Fruit fly (Drosophila melanogaster) whole organism, pupa: Measurements from ENCODE around the gene Sfp65A.

Source experiments
- CG10348 ChIP-seq: fragments of 200-800 bp; sonication (Bioruptor generic); IDR thresholded peaks from 2 replicates; pipeline ENCODE4 v1.3.6; 2022; ENCODE audit warnings: missing biosample characterization, missing genetic modification characterization
- CG12605 ChIP-seq: fragments of 200-800 bp; sonication (Bioruptor generic); IDR thresholded peaks from 2 replicates; pipeline ENCODE4 v1.3.6; 2022; ENCODE audit warnings: missing biosample characterization, missing genetic modification characterization
- CG13204 ChIP-seq: fragments of 200-800 bp; sonication (Bioruptor generic); optimal IDR thresholded peaks from 2 replicates; lab custom pipeline; 2018; ENCODE audit warnings: missing biosample characterization, mild to moderate bottlenecking, missing genetic modification characterization, moderate library complexity
- CG14655 ChIP-seq: fragments of 200-800 bp; sonication (Bioruptor generic); optimal IDR thresholded peaks from 3 replicates; lab custom pipeline; 2017; ENCODE audit warnings: mild to moderate bottlenecking, missing biosample characterization, missing genetic modification reagents, missing genetic modification characterization
- CG15710 ChIP-seq: fragments of 200-800 bp; sonication (Bioruptor generic); optimal IDR thresholded peaks from 2 replicates; lab custom pipeline; 2018; ENCODE audit warnings: missing biosample characterization, mild to moderate bottlenecking, missing genetic modification characterization, moderate library complexity
- CG17806 ChIP-seq: fragments of 200-800 bp; sonication (Bioruptor generic); optimal IDR thresholded peaks from 2 replicates; lab custom pipeline; 2018; ENCODE audit warnings: missing biosample characterization, mild to moderate bottlenecking, missing genetic modification characterization, moderate library complexity
- CG32121 ChIP-seq: fragments of 200-800 bp; sonication (Bioruptor generic); IDR thresholded peaks from 2 replicates; pipeline ENCODE4 v1.3.6; 2022; ENCODE audit warnings: missing biosample characterization, missing genetic modification characterization
- CG34367 ChIP-seq: fragments of 200-800 bp; sonication (Bioruptor generic); optimal IDR thresholded peaks from 2 replicates; lab custom pipeline; 2018; ENCODE audit warnings: missing biosample characterization, mild to moderate bottlenecking, missing genetic modification characterization
- CG4496 ChIP-seq: fragments of 200-800 bp; sonication (Bioruptor generic); IDR thresholded peaks from 3 replicates; pipeline ENCODE4 v1.3.6; 2022; ENCODE audit warnings: missing biosample characterization, missing genetic modification characterization
- CG8159 ChIP-seq: fragments of 200-800 bp; sonication (Bioruptor generic); optimal IDR thresholded peaks from 3 replicates; lab custom pipeline; 2018; ENCODE audit warnings: missing biosample characterization, mild to moderate bottlenecking, missing genetic modification characterization, moderate library complexity
- CG8301 ChIP-seq: fragments of 200-800 bp; sonication (Bioruptor generic); optimal IDR thresholded peaks from 2 replicates; lab custom pipeline; 2018; ENCODE audit warnings: missing biosample characterization, mild to moderate bottlenecking, missing genetic modification characterization
- CG9948 ChIP-seq: fragments of 200-800 bp; sonication (Bioruptor generic); optimal IDR thresholded peaks from 2 replicates; lab custom pipeline; 2018; ENCODE audit warnings: missing biosample characterization, mild to moderate bottlenecking, missing genetic modification characterization, moderate library complexity
- D1 ChIP-seq: fragments of 200-800 bp; sonication (Bioruptor generic); optimal IDR thresholded peaks from 2 replicates; lab custom pipeline; 2018; ENCODE audit warnings: missing biosample characterization, mild to moderate bottlenecking, missing genetic modification characterization, moderate library complexity
- EcR ChIP-seq: fragments of 200-800 bp; sonication (Bioruptor generic); optimal IDR thresholded peaks from 3 replicates; lab custom pipeline; 2019; ENCODE audit warnings: missing biosample characterization, missing genetic modification characterization, mild to moderate bottlenecking, moderate library complexity, missing genetic modification reagents
- Ets98B ChIP-seq: fragments of 200-800 bp; sonication (Bioruptor generic); IDR thresholded peaks from 2 replicates; pipeline ENCODE4 v1.3.6; 2022; ENCODE audit warnings: missing biosample characterization, missing genetic modification characterization
- Pif1A ChIP-seq: fragments of 200-800 bp; sonication (Bioruptor generic); optimal IDR thresholded peaks from 3 replicates; lab custom pipeline; 2016; ENCODE audit warnings: missing biosample characterization, missing genetic modification characterization
- Pif1B ChIP-seq: fragments of 200-800 bp; sonication (Bioruptor generic); optimal IDR thresholded peaks from 3 replicates; lab custom pipeline; 2016; ENCODE audit warnings: missing biosample characterization, missing genetic modification characterization
- Snoo ChIP-seq: fragments of 200-800 bp; sonication (Bioruptor generic); optimal IDR thresholded peaks from 3 replicates; lab custom pipeline; 2017; ENCODE audit warnings: missing biosample characterization, mild to moderate bottlenecking, missing genetic modification characterization, inconsistent platforms
- fd96Ca ChIP-seq: fragments of 200-800 bp; sonication (Bioruptor generic); IDR thresholded peaks from 3 replicates; pipeline ENCODE4 v1.3.6; 2022; ENCODE audit warnings: missing biosample characterization, missing genetic modification characterization
- gl ChIP-seq: fragments of 200-800 bp; sonication (Bioruptor generic); optimal IDR thresholded peaks from 2 replicates; lab custom pipeline; 2018; ENCODE audit warnings: missing biosample characterization, mild to moderate bottlenecking, missing genetic modification characterization
- rn ChIP-seq: fragments of 200-800 bp; sonication (Bioruptor generic); IDR thresholded peaks from 2 replicates; pipeline ENCODE4 v1.3.6; 2022; ENCODE audit warnings: missing biosample characterization, missing genetic modification characterization

Sfp65A gene

dm6 chr3L:6309726-6310125, 40.4 kb upstream of the Sfp65A start:
- TF ChIP-seq CG8159 (tag; lab: Kevin White, UChicago) (no peak), Pif1B (GFP tag; lab: Kevin White, UChicago) (no peak), CG12605 (GFP tag; lab: Robert Waterston, UW) (no peak), fd96Ca (GFP tag; lab: Robert Waterston, UW) (no peak), rn (GFP tag; lab: Robert Waterston, UW) (no peak), CG4496 (no peak), CG9948 (no peak), D1 (tag; lab: Kevin White, UChicago) (no peak), gl (tag; lab: Kevin White, UChicago) (no peak), CG14655 (GFP tag; lab: Kevin White, UChicago) (no peak), Pif1A (GFP tag; lab: Kevin White, UChicago) (no peak), CG8301 (tag; lab: Kevin White, UChicago) (no peak), Ets98B (GFP tag; lab: Robert Waterston, UW) (no peak), CG10348 (GFP tag; lab: Robert Waterston, UW) (no peak), CG34367 (tag; lab: Kevin White, UChicago) (no peak), EcR (no peak), CG13204 (GFP tag; lab: Kevin White, UChicago) (no peak), Snoo (no peak)

dm6 chr3L:6310489-6310888, 39.6 kb upstream of the Sfp65A start:
- TF ChIP-seq Ets98B (GFP tag; lab: Robert Waterston, UW) (no peak), CG17806 (tag; lab: Kevin White, UChicago) (no peak), CG8159 (tag; lab: Kevin White, UChicago) (no peak), CG4496 (no peak), CG34367 (tag; lab: Kevin White, UChicago) (no peak), CG9948 (no peak), rn (GFP tag; lab: Robert Waterston, UW) (no peak), Pif1B (GFP tag; lab: Kevin White, UChicago) (no peak), D1 (tag; lab: Kevin White, UChicago) (no peak)

dm6 chr3L:6312029-6312623, 38.0 kb upstream of the Sfp65A start:
- TF ChIP-seq CG10348 (GFP tag; lab: Robert Waterston, UW) (no peak), CG15710 (peak; percentile 35), CG17806 (tag; lab: Kevin White, UChicago) (peak; percentile 35), CG9948 (peak; percentile 44), D1 (tag; lab: Kevin White, UChicago) (no peak), CG34367 (tag; lab: Kevin White, UChicago) (no peak), Ets98B (GFP tag; lab: Robert Waterston, UW) (no peak), CG8301 (tag; lab: Kevin White, UChicago) (peak; percentile 28), CG12605 (GFP tag; lab: Robert Waterston, UW) (no peak), Pif1A (GFP tag; lab: Kevin White, UChicago) (no peak), fd96Ca (GFP tag; lab: Robert Waterston, UW) (no peak), gl (tag; lab: Kevin White, UChicago) (no peak), CG32121 (no peak), Snoo (peak; percentile 18), CG8159 (tag; lab: Kevin White, UChicago) (peak; percentile 62), CG13204 (GFP tag; lab: Kevin White, UChicago) (no peak), rn (GFP tag; lab: Robert Waterston, UW) (no peak), EcR (no peak), CG4496 (no peak), CG14655 (GFP tag; lab: Kevin White, UChicago) (peak; percentile 35)

- TF ChIP-seq Ets98B (GFP tag; lab: Robert Waterston, UW), result no peak
- TF ChIP-seq Snoo, result peak; percentile 11
- no peak for TF ChIP-seq CG17806 (tag; lab: Kevin White, UChicago)
- TF ChIP-seq CG10348 (GFP tag; lab: Robert Waterston, UW), result no peak
- no peak for TF ChIP-seq Pif1A (GFP tag; lab: Kevin White, UChicago)
- TF ChIP-seq Pif1B (GFP tag; lab: Kevin White, UChicago), result no peak
These were observed 34.4 kb upstream of the Sfp65A start for dm6 chr3L:6315693-6316092.

dm6 chr3L:6317494-6317893, 32.6 kb upstream of the Sfp65A start:
- no peak for TF ChIP-seq gl (tag; lab: Kevin White, UChicago)
- TF ChIP-seq CG17806 (tag; lab: Kevin White, UChicago), result no peak
- no peak for TF ChIP-seq Snoo
- no peak; the same call in 1 of the 2 replicates for TF ChIP-seq Ets98B (GFP tag; lab: Robert Waterston, UW)
- no peak for TF ChIP-seq D1 (tag; lab: Kevin White, UChicago)
- no peak for TF ChIP-seq CG12605 (GFP tag; lab: Robert Waterston, UW)
- no peak for TF ChIP-seq CG9948
- no peak for TF ChIP-seq CG15710
- no peak for TF ChIP-seq CG10348 (GFP tag; lab: Robert Waterston, UW)
- no peak for TF ChIP-seq Pif1A (GFP tag; lab: Kevin White, UChicago)
- TF ChIP-seq CG34367 (tag; lab: Kevin White, UChicago), result no peak
- no peak for TF ChIP-seq CG4496
- TF ChIP-seq CG8301 (tag; lab: Kevin White, UChicago), result peak; percentile 23
- peak; percentile 50 for TF ChIP-seq CG14655 (GFP tag; lab: Kevin White, UChicago)
- no peak for TF ChIP-seq CG13204 (GFP tag; lab: Kevin White, UChicago)
- TF ChIP-seq rn (GFP tag; lab: Robert Waterston, UW), result no peak
- no peak for TF ChIP-seq EcR
- peak; percentile 18; the same call in 1 of the 2 replicates for TF ChIP-seq CG32121
- TF ChIP-seq CG8159 (tag; lab: Kevin White, UChicago), result no peak
- 0 out of 3 replicates have a peak, but pooled peaks have one; percentile 23 for TF ChIP-seq fd96Ca (GFP tag; lab: Robert Waterston, UW)
- TF ChIP-seq Pif1B (GFP tag; lab: Kevin White, UChicago), result no peak
